Worm (Caenorhabditis elegans): Measurements from ENCODE around the gene C05C10.2.

- no peak for TF ChIP-seq nhr-11 (tag; optimal IDR thresholded peaks at IDR 0.05)
- no peak for TF ChIP-seq zag-1 (tag; optimal IDR thresholded peaks at IDR 0.05)
- no peak for TF ChIP-seq alr-1 (tag; optimal IDR thresholded peaks at IDR 0.05)
These were observed 7.0 kb upstream of the C05C10.2 start, which contains the start of gene F26C11.3 for ce11 chrII:9914999-9915398.
